Worm (Caenorhabditis elegans) whole organism, midembryonic: ENCODE data around the gene clec-238.
"Not testable (repeated sequence)": the region's sequence is repeated elsewhere in the genome, so short reads cannot be mapped to it uniquely, and the experiment has no call there.

Experiments
- T22C8.4 ChIP-seq: fragments of 200-800 bp; sonication (Bioruptor generic); IDR thresholded peaks from 2 replicates; pipeline ENCODE4 v1.3.6; 2022; ENCODE audit warnings: missing genetic modification characterization, missing compliant biosample characterization
- cog-1 ChIP-seq: sonication (generic microtip); optimal IDR thresholded peaks from 2 replicates; lab custom pipeline; 2016; ENCODE audit warnings: missing genetic modification characterization, missing compliant biosample characterization
- flt-1 ChIP-seq: fragments of 200-800 bp; sonication (Bioruptor generic); IDR thresholded peaks from 2 replicates; pipeline ENCODE4 v1.3.6; 2022; ENCODE audit warnings: missing genetic modification characterization, missing compliant biosample characterization
- med-1 ChIP-seq: sonication (generic microtip); optimal IDR thresholded peaks from 2 replicates; lab custom pipeline; 2017; ENCODE audit warnings: missing genetic modification characterization, mild to moderate bottlenecking, missing compliant biosample characterization, antibody characterized with exemption, missing genetic modification reagents; ENCODE audit not compliant: insufficient read depth
- tab-1 ChIP-seq: fragments of 200-800 bp; sonication (Bioruptor generic); IDR thresholded peaks from 2 replicates; pipeline ENCODE4 v1.3.6; 2022; ENCODE audit warnings: missing genetic modification characterization, missing compliant biosample characterization
- ztf-23 ChIP-seq: fragments of 200-800 bp; sonication (Bioruptor generic); IDR thresholded peaks from 2 replicates; pipeline ENCODE4 v1.3.6; 2022; ENCODE audit warnings: missing genetic modification reagents, missing genetic modification characterization, missing compliant biosample characterization
- ztf-29 ChIP-seq: fragments of 200-800 bp; sonication (Bioruptor generic); IDR thresholded peaks from 2 replicates; pipeline ENCODE4 v1.3.6; 2022; ENCODE audit warnings: missing genetic modification reagents, missing genetic modification characterization, missing compliant biosample characterization

- TF ChIP-seq T22C8.4 (GFP tag; lab: Robert Waterston, UW); med-1; ztf-23 (GFP tag; lab: Robert Waterston, UW); flt-1; tab-1; cog-1 (tag; lab: Kevin White, UChicago); ztf-29 (GFP tag; lab: Robert Waterston, UW): not testable (repeated sequence)
Observed at ce11 chrV:16949609-16950008, 2.0 kb upstream of the clec-238 start, which contains the start of gene fbxa-111.
